Worm (Caenorhabditis elegans) whole organism, L4/young adult: Measurements from ENCODE around the gene T13F2.6.

Experiments
- W03F9.2 ChIP-seq: fragments of 150-350 bp; optimal IDR thresholded peaks from 2 replicates; lab custom pipeline; 2014; ENCODE audit warnings: missing biosample characterization, missing genetic modification characterization
- dao-5 ChIP-seq: sonication (generic microtip); optimal IDR thresholded peaks from 2 replicates; lab custom pipeline; 2016; ENCODE audit warnings: missing genotype, missing genetic modification characterization, moderate library complexity, missing compliant biosample characterization

DNA sequence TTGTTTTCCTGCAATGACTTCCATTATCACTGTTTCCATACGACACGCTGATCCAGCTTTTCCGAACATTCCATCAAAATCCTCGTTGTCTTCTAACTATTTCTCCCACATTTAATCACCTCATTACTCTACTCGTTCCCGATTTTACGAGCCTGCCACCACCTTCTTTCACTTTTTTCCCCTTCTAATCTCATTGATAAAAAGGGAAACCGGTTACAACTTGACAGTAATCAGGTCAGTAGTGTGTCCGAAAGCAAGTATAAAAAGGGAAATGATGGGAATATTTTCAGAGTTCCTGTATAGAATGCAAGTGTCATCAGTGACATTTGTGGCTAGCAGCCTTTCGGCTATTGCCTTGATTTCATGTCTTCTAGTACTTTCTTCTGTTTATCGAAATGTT, 43.5 kb downstream of the T13F2.6 start, which contains the start of gene col-123:
- TF ChIP-seq W03F9.2 (tag; lab: Kevin White, UChicago) = no peak
- no peak for TF ChIP-seq dao-5 (tag; lab: Kevin White, UChicago)
